Fruit fly (Drosophila melanogaster): ENCODE data around the gene CG9396.

CG9396 gene

DNA sequence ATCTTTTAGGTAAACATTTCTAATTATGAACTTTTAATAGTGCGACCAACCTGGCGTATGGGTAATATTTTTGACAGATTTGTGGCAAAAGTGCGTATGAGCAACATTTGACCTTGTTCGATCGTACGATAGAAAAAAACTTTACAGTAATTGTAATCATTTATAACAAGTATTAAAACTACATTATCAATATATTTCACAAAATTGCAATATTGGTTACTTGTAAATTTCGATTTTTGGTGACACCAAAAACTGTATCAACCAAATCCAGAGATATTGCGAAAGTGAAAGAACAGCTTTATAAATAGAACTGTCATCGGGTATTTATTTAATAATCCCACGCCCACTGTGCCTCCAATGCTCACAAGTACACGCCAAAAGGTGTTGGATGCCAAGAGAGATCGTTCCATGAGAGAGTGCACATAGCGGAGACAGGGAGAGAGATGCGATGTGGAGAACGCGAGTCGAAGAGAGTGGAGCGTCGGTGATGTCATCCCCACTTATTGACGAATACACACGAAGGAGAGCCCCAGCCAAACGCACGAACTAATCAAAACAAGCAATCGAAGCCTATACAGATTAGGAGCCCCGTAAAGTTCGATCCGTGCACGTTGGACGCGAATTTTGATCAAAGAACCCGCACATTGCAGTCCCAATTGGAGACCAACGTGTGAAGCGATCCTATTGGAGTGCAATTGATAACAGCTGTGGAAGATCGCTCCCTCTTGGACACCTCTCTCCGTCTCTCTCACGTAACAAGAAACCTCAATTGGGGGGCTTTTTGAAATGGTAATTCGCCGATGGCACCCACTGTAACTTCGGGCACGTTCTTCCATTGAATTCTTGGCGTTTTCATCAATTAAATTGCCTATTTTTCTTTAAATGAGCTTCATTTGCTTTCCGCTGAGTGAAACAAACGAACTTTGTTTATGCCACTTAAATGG, 38.0 kb downstream of the CG9396 start (continued):
- TF ChIP-seq Trl (optimal IDR thresholded peaks at IDR 0.05), result peak; percentile 93 to 95
- TF ChIP-seq Trl (GFP tag; optimal IDR thresholded peaks at IDR 0.05), result peak; percentile 93
- peak; percentile 84 for TF ChIP-seq CG5245 (GFP tag; optimal IDR thresholded peaks at IDR 0.05)
- TF ChIP-seq CG31441 (GFP tag; IDR thresholded peaks at IDR 0.05), result peak; percentile 96
- peak; percentile 62; the same call in 1 of the 3 replicates for TF ChIP-seq CG3726 (GFP tag; IDR thresholded peaks at IDR 0.05)
- TF ChIP-seq Dek (tag; optimal IDR thresholded peaks at IDR 0.05), result peak; percentile 96
- TF ChIP-seq fd102C (GFP tag; optimal IDR thresholded peaks at IDR 0.05), result peak; percentile 20
- peak; percentile 69 for TF ChIP-seq CG4617 (GFP tag; optimal IDR thresholded peaks at IDR 0.05; ENCODE audit: borderline replicate concordance)
- peak; percentile 83 for TF ChIP-seq zfh1 (GFP tag; IDR thresholded peaks at IDR 0.05)
- peak; percentile 67 for TF ChIP-seq CG9876 (GFP tag; optimal IDR thresholded peaks at IDR 0.05)
- peak; percentile 86 for TF ChIP-seq Nf-YB (GFP tag; optimal IDR thresholded peaks at IDR 0.05)
- TF ChIP-seq CG18011 (GFP tag; optimal IDR thresholded peaks at IDR 0.05), result peak; percentile 88
- peak; percentile 95 for TF ChIP-seq pho (GFP tag; optimal IDR thresholded peaks at IDR 0.05)
- TF ChIP-seq her (GFP tag; optimal IDR thresholded peaks at IDR 0.05), result peak; percentile 81
- peak; percentile 99 for TF ChIP-seq CG12659 (GFP tag; optimal IDR thresholded peaks at IDR 0.05)
- TF ChIP-seq bab2 (GFP tag; optimal IDR thresholded peaks at IDR 0.05), result peak; percentile 88
- peak; percentile 94 for TF ChIP-seq row (GFP tag; IDR thresholded peaks at IDR 0.05)
- peak; percentile 80 for TF ChIP-seq CG4730 (GFP tag; IDR thresholded peaks at IDR 0.05)
- TF ChIP-seq CG18599 (GFP tag; optimal IDR thresholded peaks at IDR 0.05), result peak; percentile 97
- peak; percentile 79 for TF ChIP-seq CG2116 (GFP tag; optimal IDR thresholded peaks at IDR 0.05)
- peak; percentile 84 for TF ChIP-seq Atf3 (GFP tag; optimal IDR thresholded peaks at IDR 0.05)
- TF ChIP-seq D19A (tag; optimal IDR thresholded peaks at IDR 0.05), result peak; percentile 94
- 0 out of 2 replicates have a peak, but pooled peaks have one; percentile 34 for TF ChIP-seq nerfin-2 (GFP tag; IDR thresholded peaks at IDR 0.05; ENCODE audit: partially characterized antibody)
- peak; percentile 80 for TF ChIP-seq CG10366 (GFP tag; IDR thresholded peaks at IDR 0.05)
- TF ChIP-seq CG8944 (GFP tag; optimal IDR thresholded peaks at IDR 0.05), result peak; percentile 82
- peak; percentile 85 for TF ChIP-seq Taf1 (GFP tag; IDR thresholded peaks at IDR 0.05)
- peak; percentile 87 for TF ChIP-seq CG17568 (GFP tag; optimal IDR thresholded peaks at IDR 0.05)
- TF ChIP-seq Elba2 (GFP tag; optimal IDR thresholded peaks at IDR 0.05), result peak; percentile 62
- TF ChIP-seq CG30403 (GFP tag; optimal IDR thresholded peaks at IDR 0.05), result peak; percentile 99
- TF ChIP-seq dmrt99B (tag; optimal IDR thresholded peaks at IDR 0.05), result peak; percentile 98
- TF ChIP-seq fd96Cb (tag; optimal IDR thresholded peaks at IDR 0.05), result peak; percentile 94
- peak; percentile 79; the same call in 2 of the 3 replicates for TF ChIP-seq H15 (GFP tag; IDR thresholded peaks at IDR 0.05)
- peak; percentile 95 for TF ChIP-seq CG10654 (GFP tag; optimal IDR thresholded peaks at IDR 0.05)
- TF ChIP-seq CG6854 (GFP tag; optimal IDR thresholded peaks at IDR 0.05), result peak; percentile 97
- TF ChIP-seq CG8089 (GFP tag; optimal IDR thresholded peaks at IDR 0.05), result peak; percentile 82
- peak; percentile 83 for TF ChIP-seq CG8281 (tag; optimal IDR thresholded peaks at IDR 0.05)
- peak; percentile 52 for TF ChIP-seq CG9797 (GFP tag; optimal IDR thresholded peaks at IDR 0.05)
- 0 out of 3 replicates have a peak, but pooled peaks have one; percentile 17 for TF ChIP-seq CG7963 (GFP tag; IDR thresholded peaks at IDR 0.05; ENCODE audit: partially characterized antibody)
- TF ChIP-seq CG14441 (GFP tag; IDR thresholded peaks at IDR 0.05), result peak; percentile 77; the same call in 1 of the 2 replicates
- TF ChIP-seq eyg (GFP tag; optimal IDR thresholded peaks at IDR 0.05), result peak; percentile 85
- peak; percentile 79; the same call in 2 of the 3 replicates for TF ChIP-seq ase (GFP tag; IDR thresholded peaks at IDR 0.05)
- peak; percentile 71 for TF ChIP-seq Sry-β (GFP tag; optimal IDR thresholded peaks at IDR 0.05)
- TF ChIP-seq CG15011 (GFP tag; optimal IDR thresholded peaks at IDR 0.05), result peak; percentile 98
- TF ChIP-seq bigmax (GFP tag; optimal IDR thresholded peaks at IDR 0.05), result peak; percentile 2
- peak; percentile 84 for TF ChIP-seq Spps (tag; optimal IDR thresholded peaks at IDR 0.05)
- peak; percentile 99 for TF ChIP-seq pros (GFP tag; optimal IDR thresholded peaks at IDR 0.05)
- TF ChIP-seq Dref (GFP tag; IDR thresholded peaks at IDR 0.05), result no peak
- peak; percentile 91 for TF ChIP-seq corto (GFP tag; optimal IDR thresholded peaks at IDR 0.05)

Data from whole organism, embryonic.